Worm (Caenorhabditis elegans) whole organism, late embryonic: ENCODE measurements around the gene twk-22.

Source experiments
- C38D4.7 ChIP-seq: fragments of 200-800 bp; sonication (Bioruptor generic); optimal IDR thresholded peaks from 2 replicates; lab custom pipeline; 2018; ENCODE audit warnings: mild to moderate bottlenecking, missing genetic modification characterization, moderate library complexity, missing compliant biosample characterization
- F13H6.1 ChIP-seq: sonication (generic microtip); optimal IDR thresholded peaks from 2 replicates; lab custom pipeline; 2016; ENCODE audit warnings: missing genetic modification characterization, missing compliant biosample characterization
- K02D7.2 ChIP-seq: sonication (generic microtip); optimal IDR thresholded peaks from 2 replicates; lab custom pipeline; 2017; ENCODE audit warnings: mild to moderate bottlenecking, missing genetic modification characterization, missing compliant biosample characterization
- K09A11.1 ChIP-seq: sonication (generic microtip); optimal IDR thresholded peaks from 2 replicates; lab custom pipeline; 2017; ENCODE audit warnings: antibody characterized with exemption, mild to moderate bottlenecking, missing genetic modification characterization, missing compliant biosample characterization; ENCODE audit not compliant: insufficient read depth
- ahr-1 ChIP-seq: sonication (generic microtip); optimal IDR thresholded peaks from 2 replicates; lab custom pipeline; 2016; ENCODE audit warnings: missing genetic modification characterization, missing compliant biosample characterization
- ama-1 ChIP-seq: fragments of 150-350 bp; optimal IDR thresholded peaks from 2 replicates; lab custom pipeline; 2014
- ceh-14 ChIP-seq: sonication (generic microtip); optimal IDR thresholded peaks from 2 replicates; lab custom pipeline; 2016; ENCODE audit warnings: missing genotype, missing genetic modification characterization, missing compliant biosample characterization
- ceh-6 ChIP-seq: fragments of 200-800 bp; sonication (Bioruptor generic); optimal IDR thresholded peaks from 2 replicates; lab custom pipeline; 2018; ENCODE audit warnings: mild to moderate bottlenecking, missing genetic modification characterization, missing compliant biosample characterization
- ceh-9 ChIP-seq: sonication (generic microtip); optimal IDR thresholded peaks from 2 replicates; lab custom pipeline; 2016; ENCODE audit warnings: mild to moderate bottlenecking, missing genetic modification characterization, inconsistent platforms, missing compliant biosample characterization
- dve-1 ChIP-seq: sonication (generic microtip); optimal IDR thresholded peaks from 2 replicates; lab custom pipeline; 2017; ENCODE audit warnings: antibody characterized with exemption, mild to moderate bottlenecking, missing genetic modification characterization, missing compliant biosample characterization
- elt-2 ChIP-seq: sonication (generic microtip); optimal IDR thresholded peaks from 2 replicates; lab custom pipeline; 2016; ENCODE audit warnings: missing genetic modification reagents, missing genetic modification characterization, missing compliant biosample characterization
- elt-4 ChIP-seq: sonication (generic microtip); optimal IDR thresholded peaks from 2 replicates; lab custom pipeline; 2016; ENCODE audit warnings: missing genetic modification characterization, missing compliant biosample characterization
- ets-4 ChIP-seq: sonication (generic microtip); optimal IDR thresholded peaks from 2 replicates; lab custom pipeline; 2016; ENCODE audit warnings: missing genetic modification characterization, missing compliant biosample characterization
- eyg-1 ChIP-seq: sonication (generic microtip); optimal IDR thresholded peaks from 2 replicates; lab custom pipeline; 2016; ENCODE audit warnings: missing genotype, missing genetic modification characterization, missing compliant biosample characterization
- hlh-13 ChIP-seq: fragments of 200-800 bp; sonication (Bioruptor generic); optimal IDR thresholded peaks from 2 replicates; lab custom pipeline; 2018; ENCODE audit warnings: mild to moderate bottlenecking, missing genetic modification characterization, missing compliant biosample characterization
- hlh-8 ChIP-seq: sonication (generic microtip); optimal IDR thresholded peaks from 2 replicates; lab custom pipeline; 2016; ENCODE audit warnings: missing genotype, missing genetic modification characterization, missing compliant biosample characterization
- lim-6 ChIP-seq: sonication (generic microtip); optimal IDR thresholded peaks from 2 replicates; lab custom pipeline; 2016; ENCODE audit warnings: missing genetic modification characterization, missing compliant biosample characterization
- lin-11 ChIP-seq: fragments of 200-800 bp; sonication (Bioruptor generic); optimal IDR thresholded peaks from 2 replicates; lab custom pipeline; 2018; ENCODE audit warnings: mild to moderate bottlenecking, missing genetic modification characterization, missing compliant biosample characterization
- nhr-11 ChIP-seq: fragments of 150-350 bp; optimal IDR thresholded peaks from 2 replicates; lab custom pipeline; 2014; ENCODE audit warnings: missing biosample characterization, missing genetic modification characterization
- nhr-232 ChIP-seq: sonication (generic microtip); optimal IDR thresholded peaks from 2 replicates; lab custom pipeline; 2016; ENCODE audit warnings: missing genetic modification characterization, missing compliant biosample characterization
- npax-4 ChIP-seq: sonication (generic microtip); optimal IDR thresholded peaks from 2 replicates; lab custom pipeline; 2016; ENCODE audit warnings: missing genetic modification characterization, missing compliant biosample characterization
- odd-2 ChIP-seq: sonication (generic microtip); optimal IDR thresholded peaks from 2 replicates; lab custom pipeline; 2017; ENCODE audit warnings: antibody characterized with exemption, mild to moderate bottlenecking, missing genetic modification characterization, missing compliant biosample characterization
- pag-3 ChIP-seq: sonication (generic microtip); optimal IDR thresholded peaks from 2 replicates; lab custom pipeline; 2016; ENCODE audit warnings: missing compliant biosample characterization, missing genetic modification characterization, borderline replicate concordance
- pat-9 ChIP-seq: fragments of 200-800 bp; sonication (Bioruptor generic); optimal IDR thresholded peaks from 2 replicates; lab custom pipeline; 2018; ENCODE audit warnings: mild to moderate bottlenecking, missing genetic modification characterization, moderate library complexity, missing compliant biosample characterization
- pax-1 ChIP-seq: fragments of 150-350 bp; optimal IDR thresholded peaks from 2 replicates; lab custom pipeline; 2014; ENCODE audit warnings: missing biosample characterization, missing genetic modification characterization
- sox-4 ChIP-seq: sonication (generic microtip); optimal IDR thresholded peaks from 2 replicates; lab custom pipeline; 2017; ENCODE audit warnings: mild to moderate bottlenecking, missing genetic modification characterization, inconsistent platforms, missing compliant biosample characterization
- syd-9 ChIP-seq: sonication (generic microtip); optimal IDR thresholded peaks from 2 replicates; lab custom pipeline; 2016; ENCODE audit warnings: mild to moderate bottlenecking, missing genetic modification characterization, moderate library complexity, missing compliant biosample characterization
- unc-42 ChIP-seq: sonication (generic microtip); optimal IDR thresholded peaks from 2 replicates; lab custom pipeline; 2016; ENCODE audit warnings: missing genotype, missing genetic modification characterization, missing compliant biosample characterization
- unc-55 ChIP-seq: sonication (generic microtip); optimal IDR thresholded peaks from 2 replicates; lab custom pipeline; 2017; ENCODE audit warnings: missing biosample characterization, missing genetic modification reagents, missing genetic modification characterization
- zip-5 ChIP-seq: sonication (generic microtip); optimal IDR thresholded peaks from 2 replicates; lab custom pipeline; 2016; ENCODE audit warnings: missing genetic modification characterization, missing compliant biosample characterization
- ztf-16 ChIP-seq: sonication (generic microtip); optimal IDR thresholded peaks from 2 replicates; lab custom pipeline; 2017; ENCODE audit warnings: missing genetic modification characterization, missing compliant biosample characterization

Gene twk-22

ce11 chrX:16306164-16306563, at the start of gene twk-22:
Gene twk-22, plus strand, starts transcription at chrX:16306464.
- TF ChIP-seq pat-9 (no peak), nhr-232 (tag; lab: Kevin White, UChicago) (no peak), F13H6.1 (tag; lab: Kevin White, UChicago) (no peak), C38D4.7 (GFP tag; lab: Kevin White, UChicago) (no peak), K09A11.1 (tag; lab: Kevin White, UChicago) (no peak), unc-42 (tag; lab: Kevin White, UChicago) (no peak), ztf-16 (tag; lab: Kevin White, UChicago) (no peak), lim-6 (no peak), K02D7.2 (no peak), hlh-8 (tag; lab: Kevin White, UChicago) (no peak), zip-5 (tag; lab: Kevin White, UChicago) (no peak), odd-2 (tag; lab: Kevin White, UChicago) (no peak), nhr-11 (tag; lab: Kevin White, UChicago) (no peak), ama-1 (lab: Kevin White, UChicago) (no peak)

- TF ChIP-seq pag-3, result no peak
- TF ChIP-seq, all 69 proteins: peak for 0
Measured at ce11 chrX:16258503-16258902, 47.8 kb upstream of the twk-22 start.

- TF ChIP-seq elt-2 (tag; lab: Kevin White, UChicago), result peak; percentile 32
- TF ChIP-seq ceh-6 (GFP tag; lab: Kevin White, UChicago), result no peak
Measured at ce11 chrX:16260077-16260476, 46.2 kb upstream of the twk-22 start.

ce11 chrX:16261993-16262392, 44.3 kb upstream of the twk-22 start, which contains the start of gene sgk-1:
Gene sgk-1, minus strand, starts transcription at chrX:16262122.
- TF ChIP-seq dve-1 (tag; lab: Kevin White, UChicago), result no peak
- TF ChIP-seq elt-2 (tag; lab: Kevin White, UChicago), result peak; percentile 66

ce11 chrX:16263287-16263686, 43.0 kb upstream of the twk-22 start:
- TF ChIP-seq ahr-1 (tag; lab: Kevin White, UChicago), result no peak
- no peak for TF ChIP-seq hlh-13 (GFP tag; lab: Kevin White, UChicago)
- TF ChIP-seq elt-4 (tag; lab: Kevin White, UChicago), result no peak
- no peak for TF ChIP-seq pax-1 (tag; lab: Kevin White, UChicago)
- no peak for TF ChIP-seq syd-9 (tag; lab: Kevin White, UChicago)
- TF ChIP-seq ceh-9 (tag; lab: Kevin White, UChicago), result no peak
- no peak for TF ChIP-seq eyg-1
- no peak for TF ChIP-seq npax-4 (tag; lab: Kevin White, UChicago)

- TF ChIP-seq unc-55 (GFP tag; lab: Kevin White, UChicago) (no peak), ets-4 (tag; lab: Kevin White, UChicago) (no peak), lin-11 (tag; lab: Kevin White, UChicago) (no peak), sox-4 (no peak), ceh-14 (no peak), pag-3 (no peak)
Measured at ce11 chrX:16265636-16266384, 40.5 kb upstream of the twk-22 start, which contains the start of gene mua-6. Gene mua-6, minus strand, starts transcription at chrX:16265686.
